Worm (Caenorhabditis elegans) whole organism, L2 larva: ENCODE results near the gene dpf-2.

Experiments
- C34F6.9 ChIP-seq: fragments of 150-350 bp; optimal IDR thresholded peaks from 2 replicates; lab custom pipeline; 2014; ENCODE audit warnings: missing biosample characterization, missing genetic modification characterization
- F13H6.1 ChIP-seq: sonication (generic microtip); optimal IDR thresholded peaks from 2 replicates; lab custom pipeline; 2016; ENCODE audit warnings: missing genetic modification characterization, missing compliant biosample characterization
- R02D3.7 ChIP-seq: fragments of 150-350 bp; optimal IDR thresholded peaks from 2 replicates; lab custom pipeline; 2014; ENCODE audit warnings: missing biosample characterization, missing genetic modification characterization
- Y55F3AM.14 ChIP-seq: fragments of 200-800 bp; sonication (Bioruptor generic); optimal IDR thresholded peaks from 2 replicates; lab custom pipeline; 2018; ENCODE audit warnings: mild to moderate bottlenecking, missing genetic modification characterization, missing compliant biosample characterization
- blmp-1 ChIP-seq: sonication (generic microtip); optimal IDR thresholded peaks from 2 replicates; lab custom pipeline; 2017; ENCODE audit warnings: missing genetic modification characterization, mild to moderate bottlenecking, missing compliant biosample characterization, antibody characterized with exemption, moderate library complexity; ENCODE audit not compliant: insufficient read depth
- ceh-16 ChIP-seq: fragments of 150-350 bp; optimal IDR thresholded peaks from 2 replicates; lab custom pipeline; 2014; ENCODE audit warnings: missing biosample characterization, missing genetic modification characterization
- ceh-82 ChIP-seq: fragments of 150-350 bp; optimal IDR thresholded peaks from 2 replicates; lab custom pipeline; 2014; ENCODE audit warnings: missing biosample characterization, missing genetic modification characterization
- crh-2 ChIP-seq: sonication (generic microtip); optimal IDR thresholded peaks from 2 replicates; lab custom pipeline; 2017; ENCODE audit warnings: missing biosample characterization, missing genetic modification characterization
- dmd-4 ChIP-seq: sonication (generic microtip); optimal IDR thresholded peaks from 2 replicates; lab custom pipeline; 2017; ENCODE audit warnings: missing biosample characterization, missing genetic modification characterization
- egl-27 ChIP-seq: sonication (generic microtip); optimal IDR thresholded peaks from 3 replicates; lab custom pipeline; 2017; ENCODE audit warnings: missing biosample characterization, missing genetic modification reagents, missing genetic modification characterization
- elt-1 ChIP-seq: fragments of 150-350 bp; optimal IDR thresholded peaks from 2 replicates; lab custom pipeline; 2014; ENCODE audit warnings: missing biosample characterization, missing genetic modification characterization
- elt-3 ChIP-seq: sonication (generic microtip); optimal IDR thresholded peaks from 2 replicates; lab custom pipeline; 2017; ENCODE audit warnings: missing biosample characterization, missing genetic modification characterization
- fos-1 ChIP-seq: fragments of 150-350 bp; optimal IDR thresholded peaks from 2 replicates; lab custom pipeline; 2014; ENCODE audit warnings: missing biosample characterization, missing genetic modification characterization
- gmeb-1 ChIP-seq: fragments of 150-350 bp; optimal IDR thresholded peaks from 2 replicates; lab custom pipeline; 2014; ENCODE audit warnings: missing biosample characterization, missing genetic modification characterization
- lin-11 ChIP-seq: fragments of 150-350 bp; sonication (generic microtip); optimal IDR thresholded peaks from 2 replicates; lab custom pipeline; 2014; ENCODE audit warnings: missing biosample characterization, missing genetic modification characterization, inconsistent platforms, mixed read lengths
- lin-13 ChIP-seq: fragments of 150-350 bp; optimal IDR thresholded peaks from 2 replicates; lab custom pipeline; 2014; ENCODE audit warnings: missing biosample characterization, missing genetic modification reagents, missing genetic modification characterization
- lin-39 ChIP-seq: fragments of 150-350 bp; optimal IDR thresholded peaks from 2 replicates; lab custom pipeline; 2014; ENCODE audit warnings: missing biosample characterization, missing genetic modification reagents, missing genetic modification characterization
- lsy-2 ChIP-seq, 2 experiments: fragments of 150-350 bp in 1 of 2; sonication (generic microtip) in 1 of 2; optimal IDR thresholded peaks; 2 replicates each; lab custom pipeline; 2014 to 2017; ENCODE audit warnings: missing biosample characterization in 2 of 2, missing genetic modification characterization in 2 of 2
- mab-5 ChIP-seq: fragments of 150-350 bp; optimal IDR thresholded peaks from 2 replicates; lab custom pipeline; 2014; ENCODE audit warnings: missing biosample characterization, missing genetic modification characterization
- mbf-1 ChIP-seq: sonication (generic microtip); optimal IDR thresholded peaks from 2 replicates; lab custom pipeline; 2017; ENCODE audit warnings: missing biosample characterization, missing genetic modification characterization
- mdl-1 ChIP-seq, 2 experiments: fragments of 150-350 bp in 1 of 2; sonication (generic microtip) in 1 of 2; optimal IDR thresholded peaks; 2 replicates each; lab custom pipeline; 2017; ENCODE audit warnings: missing biosample characterization in 2 of 2, missing genetic modification characterization in 2 of 2
- nhr-10 ChIP-seq: sonication (generic microtip); optimal IDR thresholded peaks from 2 replicates; lab custom pipeline; 2017; ENCODE audit warnings: missing biosample characterization, missing genetic modification characterization
- nhr-12 ChIP-seq: fragments of 150-350 bp; optimal IDR thresholded peaks from 2 replicates; lab custom pipeline; 2014; ENCODE audit warnings: missing biosample characterization, missing genetic modification characterization
- nhr-129 ChIP-seq: fragments of 150-350 bp; optimal IDR thresholded peaks from 2 replicates; lab custom pipeline; 2014; ENCODE audit warnings: missing biosample characterization, missing genetic modification characterization
- nhr-21 ChIP-seq: fragments of 150-350 bp; optimal IDR thresholded peaks from 2 replicates; lab custom pipeline; 2014; ENCODE audit warnings: missing biosample characterization, missing genetic modification characterization
- nhr-23 ChIP-seq: fragments of 150-350 bp; optimal IDR thresholded peaks from 2 replicates; lab custom pipeline; 2014; ENCODE audit warnings: missing biosample characterization, missing genetic modification reagents, missing genetic modification characterization
- nhr-25 ChIP-seq: fragments of 150-350 bp; sonication (generic microtip); optimal IDR thresholded peaks from 3 replicates; lab custom pipeline; 2014; ENCODE audit warnings: missing biosample characterization, missing genetic modification characterization
- nhr-6 ChIP-seq: fragments of 150-350 bp; optimal IDR thresholded peaks from 2 replicates; lab custom pipeline; 2014; ENCODE audit warnings: missing biosample characterization, missing genetic modification characterization
- nhr-77 ChIP-seq: fragments of 150-350 bp; optimal IDR thresholded peaks from 2 replicates; lab custom pipeline; 2014; ENCODE audit warnings: missing biosample characterization, missing genetic modification characterization
- peb-1 ChIP-seq: fragments of 150-350 bp; optimal IDR thresholded peaks from 2 replicates; lab custom pipeline; 2014; ENCODE audit warnings: missing biosample characterization, missing genetic modification characterization
- sem-4 ChIP-seq: fragments of 150-350 bp; optimal IDR thresholded peaks from 2 replicates; lab custom pipeline; 2014; ENCODE audit warnings: missing biosample characterization, missing genetic modification reagents, missing genetic modification characterization
- skn-1 ChIP-seq: sonication (generic microtip); optimal IDR thresholded peaks from 2 replicates; lab custom pipeline; 2017; ENCODE audit warnings: missing biosample characterization, missing genetic modification characterization
- sma-3 ChIP-seq: sonication (generic microtip); optimal IDR thresholded peaks from 2 replicates; lab custom pipeline; 2016; ENCODE audit warnings: missing genetic modification reagents, missing genetic modification characterization, missing compliant biosample characterization
- sma-9 ChIP-seq, 2 experiments: fragments of 150-350 bp in 1 of 2; sonication (generic microtip) in 1 of 2; optimal IDR thresholded peaks; 2 replicates each; lab custom pipeline; 2014 to 2016; ENCODE audit warnings: missing genetic modification characterization in 2 of 2, mild to moderate bottlenecking in 1 of 2, missing biosample characterization in 1 of 2, missing compliant biosample characterization in 1 of 2, missing genetic modification reagents in 1 of 2, moderate library complexity in 1 of 2
- snpc-4 ChIP-seq: fragments of 150-350 bp; optimal IDR thresholded peaks from 2 replicates; lab custom pipeline; 2014; ENCODE audit warnings: missing biosample characterization, missing genetic modification characterization
- unc-55 ChIP-seq: fragments of 150-350 bp; sonication (generic microtip); optimal IDR thresholded peaks from 3 replicates; lab custom pipeline; 2014; ENCODE audit warnings: missing biosample characterization, missing genetic modification reagents, missing genetic modification characterization
- unc-62 ChIP-seq: fragments of 150-350 bp; optimal IDR thresholded peaks from 2 replicates; lab custom pipeline; 2014; ENCODE audit warnings: missing biosample characterization, missing genetic modification reagents, missing genetic modification characterization
- zag-1 ChIP-seq: fragments of 150-350 bp; optimal IDR thresholded peaks from 2 replicates; lab custom pipeline; 2014; ENCODE audit warnings: missing biosample characterization, missing genetic modification characterization
- ztf-1 ChIP-seq: fragments of 200-800 bp; sonication (Bioruptor generic); conservative IDR thresholded peaks from 2 replicates; pipeline ENCODE4 v1.3.6; 2022; ENCODE audit warnings: missing genetic modification characterization, missing compliant biosample characterization
- ztf-11 ChIP-seq: sonication (generic microtip); optimal IDR thresholded peaks from 2 replicates; lab custom pipeline; 2017; ENCODE audit warnings: missing biosample characterization, missing genetic modification characterization
- ztf-4 ChIP-seq: fragments of 150-350 bp; optimal IDR thresholded peaks from 2 replicates; lab custom pipeline; 2014; ENCODE audit warnings: missing biosample characterization, missing genetic modification characterization

The dpf-2 gene

ce11 chrX:14819495-14819894 lies 12.1 kb upstream of the dpf-2 start:
- peak; percentile 13 for TF ChIP-seq lin-13 (GFP tag; lab: Kevin White, UChicago)
- no peak for TF ChIP-seq Y55F3AM.14 (GFP tag; lab: Kevin White, UChicago)

DNA sequence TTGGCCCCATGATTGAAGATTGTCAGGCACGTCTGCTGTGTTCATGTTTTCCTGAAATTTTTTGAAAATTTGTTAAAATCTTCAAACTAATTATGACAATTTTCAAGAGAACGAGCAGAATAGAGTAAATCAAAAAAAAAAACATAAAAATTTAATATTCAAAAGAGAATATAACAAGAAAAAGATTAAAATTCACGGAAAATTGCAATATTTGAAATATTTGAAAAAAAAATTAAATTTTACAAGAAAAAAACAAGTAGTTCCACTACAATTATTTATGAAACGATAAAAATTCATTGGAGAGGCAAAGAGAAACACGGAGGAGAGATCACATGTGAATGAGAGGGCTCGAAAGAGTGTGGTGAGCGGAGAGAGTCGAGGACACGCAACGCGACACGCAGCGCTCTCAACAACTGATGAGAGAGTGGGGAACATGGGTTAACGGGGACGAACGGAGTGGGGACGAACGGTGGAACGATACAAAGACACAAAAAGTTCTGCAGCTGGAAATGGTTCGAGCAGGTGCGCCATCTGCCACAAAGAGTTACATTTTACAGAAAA lies 7.1 kb upstream of the dpf-2 start, which contains the start of gene mbk-1:
Gene mbk-1, minus strand, starts transcription at position 51 of the 561 bp plus-strand sequence.
- TF ChIP-seq ceh-16 = peak; percentile 5
- TF ChIP-seq nhr-77 (tag; lab: Kevin White, UChicago) = no peak
- peak; percentile 10 for TF ChIP-seq blmp-1
- peak; percentile 77 for TF ChIP-seq F13H6.1 (tag; lab: Kevin White, UChicago)
- TF ChIP-seq crh-2 (tag; lab: Kevin White, UChicago) = peak; percentile 91
- TF ChIP-seq mdl-1 (tag; optimal IDR thresholded peaks at IDR 0.05; lab: Kevin White, UChicago) = peak; percentile 62 to 71
- peak; percentile 86 for TF ChIP-seq fos-1
- peak; percentile 16 for TF ChIP-seq zag-1 (tag; lab: Kevin White, UChicago)
- peak; percentile 84 for TF ChIP-seq C34F6.9
- TF ChIP-seq ztf-4 (tag; lab: Kevin White, UChicago) = no peak
- peak; percentile 8 for TF ChIP-seq nhr-6
- no peak for TF ChIP-seq unc-62
- TF ChIP-seq lin-13 (GFP tag; lab: Kevin White, UChicago) = peak; percentile 46
- TF ChIP-seq nhr-12 (tag; lab: Kevin White, UChicago) = no peak
- peak; percentile 53 for TF ChIP-seq nhr-129
- peak in 1 of 2 experiments; percentile 75 for TF ChIP-seq lsy-2 (tag; optimal IDR thresholded peaks at IDR 0.05; lab: Kevin White, UChicago)
- TF ChIP-seq ztf-1 (GFP tag; lab: Robert Waterston, UW) = no peak
- TF ChIP-seq gmeb-1 = peak; percentile 16
- peak; percentile 12 for TF ChIP-seq snpc-4 (tag; lab: Kevin White, UChicago)
- peak; percentile 63 for TF ChIP-seq unc-55 (GFP tag; lab: Kevin White, UChicago)
- peak; percentile 70 for TF ChIP-seq sma-3 (GFP tag; lab: Kevin White, UChicago)
- TF ChIP-seq sem-4 (tag; lab: Kevin White, UChicago) = peak; percentile 15
- TF ChIP-seq nhr-25 = peak; percentile 77
- no peak for TF ChIP-seq peb-1 (tag; lab: Kevin White, UChicago)
- peak; percentile 21 for TF ChIP-seq nhr-21 (tag; lab: Kevin White, UChicago)
- peak; percentile 78 for TF ChIP-seq lin-11
- TF ChIP-seq sma-9 (GFP tag; optimal IDR thresholded peaks at IDR 0.05; lab: Kevin White, UChicago) = peak; percentile 78
- no peak for TF ChIP-seq sma-9 (tag; optimal IDR thresholded peaks at IDR 0.05; lab: Kevin White, UChicago)

DNA sequence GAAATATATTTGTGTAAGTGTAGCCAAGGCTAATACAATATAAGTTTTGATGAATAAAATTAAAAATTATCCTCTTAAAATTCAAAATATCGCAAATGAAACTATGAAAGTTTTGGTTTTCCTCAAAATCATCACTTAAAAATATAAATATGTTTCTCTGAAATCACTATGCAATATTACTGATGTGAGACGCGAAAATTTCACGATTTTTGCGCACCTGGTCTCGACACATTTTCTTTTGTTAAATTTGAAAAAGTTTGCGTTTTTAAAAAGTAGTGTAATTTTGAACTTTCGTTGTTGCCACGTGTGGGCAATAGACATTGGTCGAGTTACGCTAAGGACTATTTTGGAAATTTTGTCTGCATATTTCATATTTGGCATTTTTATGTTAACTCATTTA lies 2.9 kb upstream of the dpf-2 start:
- TF ChIP-seq blmp-1 (no peak), fos-1 (no peak), ztf-4 (tag; lab: Kevin White, UChicago) (no peak), sma-9 (GFP tag; optimal IDR thresholded peaks at IDR 0.05; lab: Kevin White, UChicago) (no peak), sma-9 (tag; optimal IDR thresholded peaks at IDR 0.05; lab: Kevin White, UChicago) (no peak), lin-39 (no peak)
- TF ChIP-seq, all 48 proteins: peak for 0

DNA sequence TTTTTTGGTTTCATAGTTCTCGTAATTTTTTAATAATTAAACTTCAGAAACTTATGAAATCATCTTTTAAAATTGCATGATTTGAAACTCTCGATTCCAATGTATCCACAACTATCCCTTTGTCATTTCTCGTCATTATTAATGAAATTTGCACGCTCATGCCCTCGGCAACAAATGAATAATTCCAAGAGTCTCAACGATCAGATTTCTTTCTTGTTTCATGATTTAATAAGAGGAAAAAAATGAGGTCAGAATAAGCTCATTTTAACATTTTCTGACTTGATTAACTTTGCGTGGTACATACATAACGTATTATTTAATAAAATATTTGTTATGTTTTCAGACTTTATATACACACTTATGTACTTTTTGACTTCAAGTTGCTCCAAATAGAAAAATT lies 6.7 kb downstream of the dpf-2 start:
- TF ChIP-seq sem-4 (tag; lab: Kevin White, UChicago) (no peak), sma-9 (GFP tag; optimal IDR thresholded peaks at IDR 0.05; lab: Kevin White, UChicago) (peak; percentile 2), sma-9 (tag; optimal IDR thresholded peaks at IDR 0.05; lab: Kevin White, UChicago) (no peak)
- TF ChIP-seq, all 48 proteins: peak for 1

ce11 chrX:14841030-14841429 lies 9.4 kb downstream of the dpf-2 start:
- TF ChIP-seq R02D3.7 (no peak), elt-3 (tag; lab: Kevin White, UChicago) (no peak), nhr-21 (tag; lab: Kevin White, UChicago) (peak; percentile 44), unc-55 (GFP tag; lab: Kevin White, UChicago) (peak; percentile 94), ztf-4 (tag; lab: Kevin White, UChicago) (peak; percentile 78), peb-1 (tag; lab: Kevin White, UChicago) (no peak), lsy-2 (tag; optimal IDR thresholded peaks at IDR 0.05; lab: Kevin White, UChicago) (peak; percentile 43 to 89), lin-39 (peak; percentile 50), lin-11 (peak; percentile 85), gmeb-1 (peak; percentile 54), nhr-129 (peak; percentile 98), mab-5 (tag; lab: Kevin White, UChicago) (peak; percentile 89), elt-1 (tag; lab: Kevin White, UChicago) (no peak), nhr-23 (tag; lab: Kevin White, UChicago) (no peak), unc-62 (peak; percentile 5), ztf-11 (tag; lab: Kevin White, UChicago) (no peak), nhr-12 (tag; lab: Kevin White, UChicago) (no peak), mbf-1 (tag; lab: Kevin White, UChicago) (no peak), fos-1 (peak; percentile 97), sma-9 (GFP tag; optimal IDR thresholded peaks at IDR 0.05; lab: Kevin White, UChicago) (peak; percentile 93), sma-9 (tag; optimal IDR thresholded peaks at IDR 0.05; lab: Kevin White, UChicago) (no peak), nhr-25 (peak; percentile 37), mdl-1 (tag; optimal IDR thresholded peaks at IDR 0.05; lab: Kevin White, UChicago) (peak; percentile 74 to 93), ceh-82 (tag; lab: Kevin White, UChicago) (peak; percentile 51), dmd-4 (tag; lab: Kevin White, UChicago) (peak; percentile 42), nhr-10 (tag; lab: Kevin White, UChicago) (no peak), skn-1 (peak; percentile 24), nhr-77 (tag; lab: Kevin White, UChicago) (no peak), blmp-1 (no peak), egl-27 (peak; percentile 96)
